Fruit fly (Drosophila melanogaster): ENCODE data around the gene ect.

- TF ChIP-seq CG8478 (optimal IDR thresholded peaks at IDR 0.05) = no peak
- TF ChIP-seq psq (optimal IDR thresholded peaks at IDR 0.05) = no peak
- no peak for TF ChIP-seq Dll (optimal IDR thresholded peaks at IDR 0.05)
- no peak for TF ChIP-seq usp (GFP tag; optimal IDR thresholded peaks at IDR 0.05)
- no peak for TF ChIP-seq pan (optimal IDR thresholded peaks at IDR 0.05)
- TF ChIP-seq EcR (GFP tag; optimal IDR thresholded peaks at IDR 0.05) = no peak
These were observed 21.8 kb upstream of the ect start for dm6 chr3L:10223397-10223796.

Data from whole organism.